1 worm cellular context compared by ENCODE assay signal in genomic region chrV:19643903-19644302, ce11.
TF ChIP-seq lines count a peak whose summit lies in the region.

Gene Y43F8C.7, minus strand, starts transcription at chrV:19644030.
Gene mrps-28, plus strand, starts transcription at chrV:19644239.

TF ChIP-seq in whole organism, L4 larva, 104 proteins besides CTCF, POLR2A, EP300 and RAD21 (continued from another document):
- TF ChIP-seq fkh-10 (GFP tag; optimal IDR thresholded peaks at IDR 0.05; lab: Kevin White, UChicago) (no peak), nhr-25 (tag; optimal IDR thresholded peaks at IDR 0.05; lab: Kevin White, UChicago; ENCODE audit: borderline replicate concordance, insufficient read depth) (no peak), aly-2 (tag; optimal IDR thresholded peaks at IDR 0.05; lab: Kevin White, UChicago) (no peak), nhr-111 (GFP tag; optimal IDR thresholded peaks at IDR 0.05; lab: Kevin White, UChicago) (no peak), nhr-28 (tag; optimal IDR thresholded peaks at IDR 0.05; lab: Kevin White, UChicago) (no peak), lin-29 (GFP tag; IDR thresholded peaks at IDR 0.05; lab: Robert Waterston, UW) (no peak), dmd-8 (GFP tag; IDR thresholded peaks at IDR 0.05; lab: Robert Waterston, UW) (no peak), daf-12 (tag; optimal IDR thresholded peaks at IDR 0.05; lab: Kevin White, UChicago) (no peak), ZK546.5 (tag; optimal IDR thresholded peaks at IDR 0.05; lab: Kevin White, UChicago) (no peak), arid-1 (GFP tag; conservative IDR thresholded peaks at IDR 0.05; lab: Robert Waterston, UW) (no peak), php-3 (GFP tag; IDR thresholded peaks at IDR 0.05; lab: Robert Waterston, UW) (no peak), hif-1 (tag; optimal IDR thresholded peaks at IDR 0.05; lab: Kevin White, UChicago) (no peak), daf-19 (GFP tag; conservative IDR thresholded peaks at IDR 0.05; lab: Robert Waterston, UW) (no peak), lin-13 (GFP tag; optimal IDR thresholded peaks at IDR 0.05; lab: Kevin White, UChicago) (no peak), ceh-44 (GFP tag; IDR thresholded peaks at IDR 0.05; lab: Robert Waterston, UW) (no peak), unc-62 (GFP tag; optimal IDR thresholded peaks at IDR 0.05 in 1 of 2; lab: Kevin White, UChicago) (no peak), unc-62 (tag; optimal IDR thresholded peaks at IDR 0.05; lab: Kevin White, UChicago) (no peak), zip-2 (tag; optimal IDR thresholded peaks at IDR 0.05; lab: Kevin White, UChicago) (no peak), skn-1 (tag; optimal IDR thresholded peaks at IDR 0.05; lab: Kevin White, UChicago) (no peak), madf-9 (GFP tag; conservative IDR thresholded peaks at IDR 0.05; lab: Robert Waterston, UW) (no peak), saeg-2 (GFP tag; IDR thresholded peaks at IDR 0.05; lab: Robert Waterston, UW) (no peak), pha-4 (GFP tag; IDR thresholded peaks at IDR 0.05; lab: Robert Waterston, UW) (no peak), pha-4 (tag; optimal IDR thresholded peaks at IDR 0.05; lab: Kevin White, UChicago) (no peak)
